Worm (Caenorhabditis elegans) whole organism, L4/young adult: ENCODE data around the gene F19B2.5.

Experiments used
- dao-5 ChIP-seq: sonication (generic microtip); optimal IDR thresholded peaks from 2 replicates; lab custom pipeline; 2016; ENCODE audit warnings: missing genotype, missing genetic modification characterization, moderate library complexity, missing compliant biosample characterization
- him-1 ChIP-seq: sonication (generic microtip); optimal IDR thresholded peaks from 2 replicates; lab custom pipeline; 2016; ENCODE audit warnings: missing genotype, missing genetic modification reagents, missing genetic modification characterization, missing compliant biosample characterization

- TF ChIP-seq dao-5 (tag; lab: Kevin White, UChicago) (no peak), him-1 (tag; lab: Kevin White, UChicago) (no peak)
Measured at ce11 chrV:20171941-20172340, 8.0 kb upstream of the F19B2.5 start, which contains the start of gene srw-39.
